Worm (Caenorhabditis elegans) whole organism, L2 larva: ENCODE results near the gene F07F6.4.

Experiments used
- C34F6.9 ChIP-seq: fragments of 150-350 bp; optimal IDR thresholded peaks from 2 replicates; lab custom pipeline; 2014; ENCODE audit warnings: missing biosample characterization, missing genetic modification characterization
- F13H6.1 ChIP-seq: sonication (generic microtip); optimal IDR thresholded peaks from 2 replicates; lab custom pipeline; 2016; ENCODE audit warnings: missing genetic modification characterization, missing compliant biosample characterization
- R02D3.7 ChIP-seq: fragments of 150-350 bp; optimal IDR thresholded peaks from 2 replicates; lab custom pipeline; 2014; ENCODE audit warnings: missing biosample characterization, missing genetic modification characterization
- Y55F3AM.14 ChIP-seq: fragments of 200-800 bp; sonication (Bioruptor generic); optimal IDR thresholded peaks from 2 replicates; lab custom pipeline; 2018; ENCODE audit warnings: mild to moderate bottlenecking, missing genetic modification characterization, missing compliant biosample characterization
- alr-1 ChIP-seq: fragments of 150-350 bp; optimal IDR thresholded peaks from 2 replicates; lab custom pipeline; 2014; ENCODE audit warnings: missing biosample characterization, missing genetic modification characterization
- aly-2 ChIP-seq: fragments of 150-350 bp; optimal IDR thresholded peaks from 2 replicates; lab custom pipeline; 2014; ENCODE audit warnings: missing biosample characterization, missing genetic modification characterization
- blmp-1 ChIP-seq: sonication (generic microtip); optimal IDR thresholded peaks from 2 replicates; lab custom pipeline; 2017; ENCODE audit warnings: missing genetic modification characterization, mild to moderate bottlenecking, missing compliant biosample characterization, antibody characterized with exemption, moderate library complexity; ENCODE audit not compliant: insufficient read depth
- ceh-16 ChIP-seq: fragments of 150-350 bp; optimal IDR thresholded peaks from 2 replicates; lab custom pipeline; 2014; ENCODE audit warnings: missing biosample characterization, missing genetic modification characterization
- ceh-82 ChIP-seq: fragments of 150-350 bp; optimal IDR thresholded peaks from 2 replicates; lab custom pipeline; 2014; ENCODE audit warnings: missing biosample characterization, missing genetic modification characterization
- crh-2 ChIP-seq: sonication (generic microtip); optimal IDR thresholded peaks from 2 replicates; lab custom pipeline; 2017; ENCODE audit warnings: missing biosample characterization, missing genetic modification characterization
- egl-27 ChIP-seq: sonication (generic microtip); optimal IDR thresholded peaks from 3 replicates; lab custom pipeline; 2017; ENCODE audit warnings: missing biosample characterization, missing genetic modification reagents, missing genetic modification characterization
- fos-1 ChIP-seq: fragments of 150-350 bp; optimal IDR thresholded peaks from 2 replicates; lab custom pipeline; 2014; ENCODE audit warnings: missing biosample characterization, missing genetic modification characterization
- gmeb-1 ChIP-seq: fragments of 150-350 bp; optimal IDR thresholded peaks from 2 replicates; lab custom pipeline; 2014; ENCODE audit warnings: missing biosample characterization, missing genetic modification characterization
- lin-11 ChIP-seq: fragments of 150-350 bp; sonication (generic microtip); optimal IDR thresholded peaks from 2 replicates; lab custom pipeline; 2014; ENCODE audit warnings: missing biosample characterization, missing genetic modification characterization, inconsistent platforms, mixed read lengths
- lin-13 ChIP-seq: fragments of 150-350 bp; optimal IDR thresholded peaks from 2 replicates; lab custom pipeline; 2014; ENCODE audit warnings: missing biosample characterization, missing genetic modification reagents, missing genetic modification characterization
- lin-39 ChIP-seq: fragments of 150-350 bp; optimal IDR thresholded peaks from 2 replicates; lab custom pipeline; 2014; ENCODE audit warnings: missing biosample characterization, missing genetic modification reagents, missing genetic modification characterization
- lsy-2 ChIP-seq, 2 experiments: fragments of 150-350 bp in 1 of 2; sonication (generic microtip) in 1 of 2; optimal IDR thresholded peaks; 2 replicates each; lab custom pipeline; 2014 to 2017; ENCODE audit warnings: missing biosample characterization in 2 of 2, missing genetic modification characterization in 2 of 2
- mdl-1 ChIP-seq, 2 experiments: fragments of 150-350 bp in 1 of 2; sonication (generic microtip) in 1 of 2; optimal IDR thresholded peaks; 2 replicates each; lab custom pipeline; 2017; ENCODE audit warnings: missing biosample characterization in 2 of 2, missing genetic modification characterization in 2 of 2
- nhr-12 ChIP-seq: fragments of 150-350 bp; optimal IDR thresholded peaks from 2 replicates; lab custom pipeline; 2014; ENCODE audit warnings: missing biosample characterization, missing genetic modification characterization
- nhr-129 ChIP-seq: fragments of 150-350 bp; optimal IDR thresholded peaks from 2 replicates; lab custom pipeline; 2014; ENCODE audit warnings: missing biosample characterization, missing genetic modification characterization
- nhr-21 ChIP-seq: fragments of 150-350 bp; optimal IDR thresholded peaks from 2 replicates; lab custom pipeline; 2014; ENCODE audit warnings: missing biosample characterization, missing genetic modification characterization
- nhr-23 ChIP-seq: fragments of 150-350 bp; optimal IDR thresholded peaks from 2 replicates; lab custom pipeline; 2014; ENCODE audit warnings: missing biosample characterization, missing genetic modification reagents, missing genetic modification characterization
- nhr-25 ChIP-seq: fragments of 150-350 bp; sonication (generic microtip); optimal IDR thresholded peaks from 3 replicates; lab custom pipeline; 2014; ENCODE audit warnings: missing biosample characterization, missing genetic modification characterization
- nhr-6 ChIP-seq: fragments of 150-350 bp; optimal IDR thresholded peaks from 2 replicates; lab custom pipeline; 2014; ENCODE audit warnings: missing biosample characterization, missing genetic modification characterization
- nhr-77 ChIP-seq: fragments of 150-350 bp; optimal IDR thresholded peaks from 2 replicates; lab custom pipeline; 2014; ENCODE audit warnings: missing biosample characterization, missing genetic modification characterization
- sem-4 ChIP-seq: fragments of 150-350 bp; optimal IDR thresholded peaks from 2 replicates; lab custom pipeline; 2014; ENCODE audit warnings: missing biosample characterization, missing genetic modification reagents, missing genetic modification characterization
- skn-1 ChIP-seq: sonication (generic microtip); optimal IDR thresholded peaks from 2 replicates; lab custom pipeline; 2017; ENCODE audit warnings: missing biosample characterization, missing genetic modification characterization
- sma-3 ChIP-seq: sonication (generic microtip); optimal IDR thresholded peaks from 2 replicates; lab custom pipeline; 2016; ENCODE audit warnings: missing genetic modification reagents, missing genetic modification characterization, missing compliant biosample characterization
- sma-9 ChIP-seq, 2 experiments: fragments of 150-350 bp in 1 of 2; sonication (generic microtip) in 1 of 2; optimal IDR thresholded peaks; 2 replicates each; lab custom pipeline; 2014 to 2016; ENCODE audit warnings: missing genetic modification characterization in 2 of 2, mild to moderate bottlenecking in 1 of 2, missing biosample characterization in 1 of 2, missing compliant biosample characterization in 1 of 2, missing genetic modification reagents in 1 of 2, moderate library complexity in 1 of 2
- snpc-4 ChIP-seq: fragments of 150-350 bp; optimal IDR thresholded peaks from 2 replicates; lab custom pipeline; 2014; ENCODE audit warnings: missing biosample characterization, missing genetic modification characterization
- unc-55 ChIP-seq: fragments of 150-350 bp; sonication (generic microtip); optimal IDR thresholded peaks from 3 replicates; lab custom pipeline; 2014; ENCODE audit warnings: missing biosample characterization, missing genetic modification reagents, missing genetic modification characterization
- unc-62 ChIP-seq: fragments of 150-350 bp; optimal IDR thresholded peaks from 2 replicates; lab custom pipeline; 2014; ENCODE audit warnings: missing biosample characterization, missing genetic modification reagents, missing genetic modification characterization
- zag-1 ChIP-seq: fragments of 150-350 bp; optimal IDR thresholded peaks from 2 replicates; lab custom pipeline; 2014; ENCODE audit warnings: missing biosample characterization, missing genetic modification characterization
- ztf-11 ChIP-seq: sonication (generic microtip); optimal IDR thresholded peaks from 2 replicates; lab custom pipeline; 2017; ENCODE audit warnings: missing biosample characterization, missing genetic modification characterization
- ztf-4 ChIP-seq: fragments of 150-350 bp; optimal IDR thresholded peaks from 2 replicates; lab custom pipeline; 2014; ENCODE audit warnings: missing biosample characterization, missing genetic modification characterization

The F07F6.4 gene

DNA sequence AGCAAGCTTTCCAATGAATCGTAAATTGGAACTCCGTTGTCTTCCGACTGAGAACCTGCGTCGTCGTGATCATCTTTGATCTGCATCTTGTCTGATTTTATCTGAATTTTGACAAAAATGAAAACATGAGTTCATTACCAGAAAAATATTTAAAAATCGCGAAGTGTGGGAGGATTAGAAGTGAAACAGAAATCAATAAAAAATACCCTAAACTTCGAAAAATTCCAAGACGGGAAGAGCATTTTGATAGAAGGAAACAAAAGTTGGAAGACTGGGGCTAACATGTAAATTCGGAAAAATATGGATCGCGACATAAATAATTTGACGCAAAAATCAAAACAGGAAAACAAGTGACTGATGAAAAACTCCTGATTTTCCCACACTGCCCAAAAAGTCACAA, 3.7 kb downstream of the F07F6.4 start, which contains the start of gene F07F6.8:
TSS of gene F07F6.8 (minus strand) at position 101 of the 400 bp plus-strand sequence.
- TF ChIP-seq nhr-25 (tag; lab: Kevin White, UChicago) (no peak), ztf-11 (no peak), aly-2 (tag; lab: Kevin White, UChicago) (no peak), unc-62 (GFP tag; lab: Kevin White, UChicago) (no peak), lin-13 (GFP tag; lab: Kevin White, UChicago) (no peak), alr-1 (tag; lab: Kevin White, UChicago) (no peak), ztf-4 (tag; lab: Kevin White, UChicago) (no peak), R02D3.7 (tag; lab: Kevin White, UChicago) (no peak)
- TF ChIP-seq, all 48 proteins: peak for 0

DNA sequence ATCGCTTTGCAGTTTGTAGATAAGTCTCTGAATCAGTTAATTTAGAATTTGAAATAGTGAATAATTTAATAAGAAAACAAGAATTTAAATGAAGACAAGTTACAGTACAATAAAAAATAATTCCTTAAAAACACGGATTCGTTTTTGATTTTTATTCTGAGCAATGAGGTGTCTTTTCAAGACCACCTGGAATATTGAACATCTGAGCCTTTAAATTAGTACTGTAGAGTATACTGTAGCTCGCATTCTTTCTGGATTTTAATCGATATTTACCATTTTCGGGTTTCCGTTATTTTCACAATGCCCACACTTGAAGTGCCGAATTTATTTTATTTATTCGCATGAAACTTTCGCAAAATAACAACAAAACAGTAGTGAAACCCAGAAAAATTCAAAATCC, 5.5 kb downstream of the F07F6.4 start, which contains the start of gene F07F6.7:
TSS of gene F07F6.7 (minus strand) at position 27 of the 400 bp plus-strand sequence.
- peak; percentile 12 for TF ChIP-seq ztf-4 (tag; lab: Kevin White, UChicago)
- no peak for TF ChIP-seq R02D3.7 (tag; lab: Kevin White, UChicago)
- peak; percentile 7 for TF ChIP-seq sem-4 (tag; lab: Kevin White, UChicago)
- TF ChIP-seq ceh-16 (tag; lab: Kevin White, UChicago) = no peak
- TF ChIP-seq nhr-25 (tag; lab: Kevin White, UChicago) = peak; percentile 13
- TF ChIP-seq lsy-2 (tag; optimal IDR thresholded peaks at IDR 0.05; lab: Kevin White, UChicago) = peak in 1 of 2 experiments; percentile 33

DNA sequence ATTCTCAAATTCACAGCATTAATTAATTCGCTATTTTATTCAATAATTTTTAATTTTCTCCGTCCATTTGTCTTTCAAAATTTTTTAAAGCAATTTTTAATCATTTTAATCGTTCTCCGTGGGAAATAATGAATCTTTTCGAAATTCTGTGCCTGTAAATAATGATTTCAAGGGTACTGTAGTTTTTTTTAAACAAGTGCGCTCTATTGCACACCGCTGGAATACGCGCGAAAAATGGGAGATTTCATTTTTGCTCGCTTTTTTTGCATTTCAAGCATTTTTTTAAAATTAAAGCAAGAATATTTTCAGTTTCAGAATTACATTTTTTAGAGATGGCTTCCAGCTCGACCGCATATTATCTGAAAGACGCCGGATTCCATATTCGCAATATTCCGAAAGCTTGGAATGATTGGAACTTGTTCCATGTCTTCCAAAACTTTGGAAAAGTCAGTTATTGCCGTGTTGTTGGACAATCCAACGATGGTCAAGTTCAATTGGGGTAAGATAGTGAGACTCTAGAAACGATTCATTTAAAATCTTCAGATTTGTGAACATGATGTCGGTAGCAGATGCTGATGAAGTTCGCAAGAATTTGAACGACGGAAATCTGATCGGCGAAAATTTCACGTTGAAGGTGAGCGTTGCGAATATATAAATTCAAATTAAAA, 8.3 kb downstream of the F07F6.4 start, which contains the start of gene tofu-6:
TSS of gene tofu-6 (plus strand) at position 302 of the 668 bp plus-strand sequence.
- TF ChIP-seq snpc-4 (tag; lab: Kevin White, UChicago) = no peak
- TF ChIP-seq ceh-16 (tag; lab: Kevin White, UChicago) = no peak
- no peak for TF ChIP-seq nhr-129
- TF ChIP-seq ztf-11 = no peak
- TF ChIP-seq zag-1 = no peak
- TF ChIP-seq C34F6.9 (tag; lab: Kevin White, UChicago) = peak; percentile 9
- no peak for TF ChIP-seq sma-9 (GFP tag; optimal IDR thresholded peaks at IDR 0.05; lab: Kevin White, UChicago)
- TF ChIP-seq sma-9 (tag; optimal IDR thresholded peaks at IDR 0.05; lab: Kevin White, UChicago) = no peak
- TF ChIP-seq nhr-12 (tag; lab: Kevin White, UChicago) = no peak
- TF ChIP-seq lsy-2 (tag; optimal IDR thresholded peaks at IDR 0.05; lab: Kevin White, UChicago) = peak in 1 of 2 experiments; percentile 93
- no peak for TF ChIP-seq nhr-21 (tag; lab: Kevin White, UChicago)
- TF ChIP-seq unc-55 = no peak
- TF ChIP-seq alr-1 (tag; lab: Kevin White, UChicago) = no peak
- no peak for TF ChIP-seq mdl-1 (tag; optimal IDR thresholded peaks at IDR 0.05; lab: Kevin White, UChicago)

DNA sequence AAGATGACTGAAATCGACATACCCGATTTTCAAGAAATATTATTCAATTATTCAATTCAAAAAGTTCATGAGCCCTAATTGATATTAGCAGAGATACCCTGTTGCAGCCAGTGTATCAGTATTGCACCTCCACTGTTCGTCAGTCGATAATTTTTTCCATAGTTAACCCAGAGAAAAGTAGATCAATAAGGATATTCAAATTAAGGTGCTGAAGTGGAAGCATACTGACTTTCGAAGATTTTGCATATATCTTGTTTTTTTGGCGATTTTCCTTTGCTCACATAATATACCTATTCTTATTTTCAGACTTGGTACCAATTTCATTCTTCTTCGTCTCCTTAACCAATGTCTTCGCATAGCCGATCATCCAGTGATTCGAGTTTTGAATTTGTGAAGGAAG, 10.4 kb downstream of the F07F6.4 start, which contains the start of gene EEED8.15:
TSS of gene EEED8.15 (plus strand) at position 301 of the 400 bp plus-strand sequence.
- no peak for TF ChIP-seq nhr-6 (tag; lab: Kevin White, UChicago)

DNA sequence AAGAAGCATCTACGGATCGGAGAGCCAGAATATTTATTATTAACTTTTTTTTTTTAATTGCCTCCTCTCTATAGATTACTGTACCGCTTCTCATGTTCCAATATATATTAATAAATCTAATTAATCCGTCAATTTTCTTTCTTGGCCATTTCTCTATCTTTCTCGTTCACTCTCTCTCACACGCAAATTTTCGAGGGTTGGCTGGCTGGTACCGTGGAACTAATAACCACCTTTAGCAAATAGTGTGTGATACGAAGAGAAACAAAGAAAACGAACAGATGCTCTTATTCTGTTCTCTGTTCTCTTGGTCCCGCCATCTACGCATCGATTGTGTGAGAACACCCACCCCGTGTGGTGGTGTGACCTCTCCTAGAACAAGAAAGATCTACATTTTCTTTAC, 11.1 kb downstream of the F07F6.4 start:
- no peak for TF ChIP-seq lin-11 (tag; lab: Kevin White, UChicago)
- TF ChIP-seq F13H6.1 = no peak
- TF ChIP-seq unc-55 = no peak
- no peak for TF ChIP-seq lin-13 (GFP tag; lab: Kevin White, UChicago)
- TF ChIP-seq egl-27 (tag; lab: Kevin White, UChicago) = no peak
- no peak for TF ChIP-seq ceh-16 (tag; lab: Kevin White, UChicago)
- no peak for TF ChIP-seq aly-2 (tag; lab: Kevin White, UChicago)
- TF ChIP-seq sma-3 = no peak
- no peak for TF ChIP-seq sma-9 (GFP tag; optimal IDR thresholded peaks at IDR 0.05; lab: Kevin White, UChicago)
- no peak for TF ChIP-seq sma-9 (tag; optimal IDR thresholded peaks at IDR 0.05; lab: Kevin White, UChicago)
- no peak for TF ChIP-seq nhr-129
- TF ChIP-seq crh-2 (tag; lab: Kevin White, UChicago) = no peak
- TF ChIP-seq nhr-23 (tag; lab: Kevin White, UChicago) = no peak
- no peak for TF ChIP-seq Y55F3AM.14 (GFP tag; lab: Kevin White, UChicago)
- no peak for TF ChIP-seq ceh-82 (tag; lab: Kevin White, UChicago)

DNA sequence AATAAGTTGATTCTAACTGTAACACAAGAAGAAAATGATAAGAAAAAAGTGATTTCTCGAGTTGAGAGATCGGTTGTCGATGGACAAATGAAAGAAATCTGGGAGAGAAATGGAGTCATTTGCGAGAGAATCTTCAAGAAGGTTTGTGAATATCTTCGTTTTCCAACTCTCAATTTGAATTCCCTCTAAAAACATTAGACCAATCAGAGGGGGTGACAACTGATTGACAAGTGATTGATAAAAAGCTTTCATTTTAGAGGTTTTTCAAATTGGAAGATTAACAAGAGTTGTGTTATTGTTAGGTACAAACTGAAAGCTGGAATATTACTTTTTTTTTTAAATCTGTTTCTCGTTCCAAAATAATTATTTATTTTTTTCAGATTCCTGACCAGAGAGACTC, 11.5 kb downstream of the F07F6.4 start:
- TF ChIP-seq nhr-21 (tag; lab: Kevin White, UChicago) = no peak
- TF ChIP-seq lsy-2 (tag; optimal IDR thresholded peaks at IDR 0.05; lab: Kevin White, UChicago) = no peak
- TF ChIP-seq blmp-1 (tag; lab: Kevin White, UChicago) = no peak
- TF ChIP-seq F13H6.1 = no peak
- no peak for TF ChIP-seq ceh-16 (tag; lab: Kevin White, UChicago)
- TF ChIP-seq nhr-77 (tag; lab: Kevin White, UChicago) = no peak
- no peak for TF ChIP-seq sma-3
- no peak for TF ChIP-seq nhr-6 (tag; lab: Kevin White, UChicago)
- no peak for TF ChIP-seq skn-1
- TF ChIP-seq alr-1 (tag; lab: Kevin White, UChicago) = no peak
- no peak for TF ChIP-seq lin-39
- no peak for TF ChIP-seq lin-11 (tag; lab: Kevin White, UChicago)
- TF ChIP-seq aly-2 (tag; lab: Kevin White, UChicago) = no peak
- no peak for TF ChIP-seq zag-1
- TF ChIP-seq fos-1 (tag; lab: Kevin White, UChicago) = no peak
- TF ChIP-seq gmeb-1 (tag; lab: Kevin White, UChicago) = no peak
- no peak for TF ChIP-seq lin-13 (GFP tag; lab: Kevin White, UChicago)
